Worm (Caenorhabditis elegans): ENCODE measurements around the gene C34D1.4.

- TF ChIP-seq nhr-25 (tag; optimal IDR thresholded peaks at IDR 0.05) = no peak
- TF ChIP-seq unc-39 (tag; optimal IDR thresholded peaks at IDR 0.05) = no peak
- no peak for TF ChIP-seq ama-1 (optimal IDR thresholded peaks at IDR 0.05)
- TF ChIP-seq nhr-77 (tag; optimal IDR thresholded peaks at IDR 0.05) = no peak
Measured at ce11 chrV:13268032-13268431, 8.9 kb upstream of the C34D1.4 start.

All from whole organism, L3 larva.